Fruit fly (Drosophila melanogaster) whole organism, wandering third instar larva: ENCODE data around the gene eIF3d1.

ENCODE experiments used
- Abd-B ChIP-seq: fragments of >200 bp; optimal IDR thresholded peaks from 2 replicates; lab custom pipeline; 2017; ENCODE audit warnings: missing biosample characterization, missing genetic modification characterization
- CG32264 ChIP-seq: fragments of 200-800 bp; sonication (Bioruptor generic); optimal IDR thresholded peaks from 2 replicates; lab custom pipeline; 2016; ENCODE audit warnings: missing biosample characterization, missing genetic modification characterization
- CG9705 ChIP-seq: fragments of 200-800 bp; sonication (Bioruptor generic); optimal IDR thresholded peaks from 2 replicates; lab custom pipeline; 2018; ENCODE audit warnings: missing biosample characterization, mild to moderate bottlenecking, missing genetic modification characterization
- CrebA ChIP-seq: fragments of 200-800 bp; sonication (Bioruptor generic); optimal IDR thresholded peaks from 2 replicates; lab custom pipeline; 2016; ENCODE audit warnings: missing biosample characterization, mild to moderate bottlenecking, missing genetic modification characterization, borderline replicate concordance
- Dfd ChIP-seq: fragments of >200 bp; optimal IDR thresholded peaks from 2 replicates; lab custom pipeline; 2017; ENCODE audit warnings: missing biosample characterization, missing genetic modification characterization
- Dif ChIP-seq: fragments of 200-275, 200-300 bp; sonication (Bioruptor generic); optimal IDR thresholded peaks from 2 replicates; lab custom pipeline; 2018; ENCODE audit warnings: missing biosample characterization, missing genetic modification characterization; ENCODE audit not compliant: partially characterized antibody
- GATAd ChIP-seq: sonication (Bioruptor generic); optimal IDR thresholded peaks from 2 replicates; lab custom pipeline; 2016; ENCODE audit warnings: missing biosample characterization, missing genetic modification characterization
- HLH106 ChIP-seq: fragments of 200-800 bp; optimal IDR thresholded peaks from 3 replicates; lab custom pipeline; 2019; ENCODE audit warnings: missing biosample characterization, mild to moderate bottlenecking, missing genetic modification characterization, moderate library complexity
- Hnf4 ChIP-seq: fragments of 200-800 bp; sonication (Bioruptor generic); optimal IDR thresholded peaks from 2 replicates; lab custom pipeline; 2016; ENCODE audit warnings: missing biosample characterization, mild to moderate bottlenecking, missing genetic modification characterization
- Hr83 ChIP-seq: fragments of 200-300 bp; sonication (Bioruptor generic); optimal IDR thresholded peaks from 2 replicates; lab custom pipeline; 2016; ENCODE audit warnings: missing biosample characterization, mild to moderate bottlenecking, missing genetic modification characterization, moderate library complexity; ENCODE audit not compliant: poor library complexity, severe bottlenecking
- Mio ChIP-seq: sonication (Bioruptor generic); optimal IDR thresholded peaks from 2 replicates; lab custom pipeline; 2016; ENCODE audit warnings: missing biosample characterization, missing genetic modification characterization
- Myc ChIP-seq: fragments of >200 bp; optimal IDR thresholded peaks from 2 replicates; lab custom pipeline; 2017
- N ChIP-seq: fragments of >200 bp; optimal IDR thresholded peaks from 2 replicates; lab custom pipeline; 2018; ENCODE audit warnings: missing biosample characterization, missing external identifiers, missing genetic modification characterization
- OdsH ChIP-seq: fragments of 200-800 bp; sonication (Bioruptor generic); optimal IDR thresholded peaks from 2 replicates; lab custom pipeline; 2016; ENCODE audit warnings: missing biosample characterization, mild to moderate bottlenecking, missing genetic modification characterization
- Sp1 ChIP-seq: fragments of 200-800 bp; sonication (Bioruptor generic); optimal IDR thresholded peaks from 3 replicates; lab custom pipeline; 2019; ENCODE audit warnings: missing biosample characterization, mild to moderate bottlenecking, missing genetic modification characterization, moderate library complexity
- Vsx2 ChIP-seq: fragments of 200-300, 225-300 bp; sonication (Bioruptor generic); optimal IDR thresholded peaks from 2 replicates; lab custom pipeline; 2018; ENCODE audit warnings: missing biosample characterization, missing genetic modification characterization; ENCODE audit not compliant: partially characterized antibody
- brk ChIP-seq: fragments of 200-800 bp; sonication (Bioruptor generic); optimal IDR thresholded peaks from 2 replicates; lab custom pipeline; 2016; ENCODE audit warnings: missing biosample characterization, mild to moderate bottlenecking, missing genetic modification characterization
- dl ChIP-seq, 2 experiments: fragments of 175-275, 200-275 bp in 1 of 2; fragments of 200-275 bp in 1 of 2; sonication (Bioruptor generic); optimal IDR thresholded peaks; lab custom pipeline; 2018; ENCODE audit warnings: mild to moderate bottlenecking in 2 of 2, missing biosample characterization in 2 of 2, missing genetic modification characterization in 2 of 2, moderate library complexity in 2 of 2; ENCODE audit not compliant: partially characterized antibody in 2 of 2, insufficient read depth in 1 of 2
- dmrt93B ChIP-seq: fragments of 200-800 bp; sonication (Bioruptor generic); optimal IDR thresholded peaks from 2 replicates; lab custom pipeline; 2018; ENCODE audit warnings: missing biosample characterization, mild to moderate bottlenecking, missing genetic modification characterization
- dsf ChIP-seq: sonication (Bioruptor generic); optimal IDR thresholded peaks from 2 replicates; lab custom pipeline; 2016; ENCODE audit warnings: missing biosample characterization, missing genetic modification characterization, borderline replicate concordance
- ey ChIP-seq: fragments of 200-800 bp; sonication (Bioruptor generic); optimal IDR thresholded peaks from 2 replicates; lab custom pipeline; 2016; ENCODE audit warnings: missing biosample characterization, missing genetic modification characterization
- fru ChIP-seq: fragments of 200-800 bp; sonication (Bioruptor generic); optimal IDR thresholded peaks from 3 replicates; lab custom pipeline; 2016; ENCODE audit warnings: missing biosample characterization, mild to moderate bottlenecking, missing genetic modification characterization
- h ChIP-seq: fragments of 200-800 bp; sonication (Bioruptor generic); optimal IDR thresholded peaks from 3 replicates; lab custom pipeline; 2016; ENCODE audit warnings: missing biosample characterization, mild to moderate bottlenecking, missing genetic modification characterization
- jim ChIP-seq: fragments of 175-275, 200-325 bp; sonication (Bioruptor generic); optimal IDR thresholded peaks from 2 replicates; lab custom pipeline; 2016; ENCODE audit warnings: missing biosample characterization, mild to moderate bottlenecking, missing genetic modification characterization
- lola ChIP-seq: fragments of >200 bp; optimal IDR thresholded peaks from 2 replicates; lab custom pipeline; 2017; ENCODE audit warnings: missing biosample characterization, missing genetic modification characterization
- pan ChIP-seq: fragments of >200 bp; optimal IDR thresholded peaks from 2 replicates; lab custom pipeline; 2017
- psq ChIP-seq: fragments of 200-800 bp; sonication (Bioruptor generic); optimal IDR thresholded peaks from 3 replicates; lab custom pipeline; 2017; ENCODE audit warnings: missing biosample characterization, mild to moderate bottlenecking, missing genetic modification characterization, moderate library complexity
- rgr ChIP-seq: fragments of 200-800 bp; sonication (Bioruptor generic); optimal IDR thresholded peaks from 3 replicates; lab custom pipeline; 2016; ENCODE audit warnings: missing biosample characterization, mild to moderate bottlenecking, missing genetic modification characterization
- sage ChIP-seq: fragments of 200-800 bp; sonication (Bioruptor generic); optimal IDR thresholded peaks from 2 replicates; lab custom pipeline; 2016; ENCODE audit warnings: missing biosample characterization, mild to moderate bottlenecking, missing genetic modification characterization
- sv ChIP-seq: fragments of 200-800 bp; sonication (Bioruptor generic); optimal IDR thresholded peaks from 3 replicates; lab custom pipeline; 2016; ENCODE audit warnings: missing biosample characterization, missing genetic modification characterization
- tai ChIP-seq: sonication (Bioruptor generic); optimal IDR thresholded peaks from 2 replicates; lab custom pipeline; 2016; ENCODE audit warnings: missing biosample characterization, missing genetic modification characterization
- usp ChIP-seq: fragments of >200 bp; optimal IDR thresholded peaks from 2 replicates; lab custom pipeline; 2017; ENCODE audit warnings: missing biosample characterization, missing genetic modification characterization
- woc ChIP-seq: sonication (Bioruptor generic); optimal IDR thresholded peaks from 2 replicates; lab custom pipeline; 2016; ENCODE audit warnings: missing biosample characterization, mild to moderate bottlenecking, missing genetic modification characterization

The eIF3d1 gene

dm6 chr3R:23662782-23663181, 17.1 kb upstream of the eIF3d1 start:
- TF ChIP-seq Hr83 (GFP tag; lab: Kevin White, UChicago) (no peak), OdsH (GFP tag; lab: Kevin White, UChicago) (no peak), pan (lab: Kevin White, UChicago) (no peak), usp (GFP tag; lab: Kevin White, UChicago) (no peak), lola (GFP tag; lab: Kevin White, UChicago) (no peak), ey (GFP tag; lab: Kevin White, UChicago) (no peak), CrebA (no peak), tai (no peak), Dif (GFP tag; lab: Kevin White, UChicago) (no peak), Sp1 (GFP tag; lab: Kevin White, UChicago) (no peak), Mio (GFP tag; lab: Kevin White, UChicago) (no peak), CG32264 (GFP tag; lab: Kevin White, UChicago) (no peak), rgr (no peak), sv (GFP tag; lab: Kevin White, UChicago) (no peak), dl (GFP tag; optimal IDR thresholded peaks at IDR 0.05; lab: Kevin White, UChicago; ENCODE audit: insufficient read depth in 1 of 2, partially characterized antibody in 2 of 2) (no peak), psq (GFP tag; lab: Kevin White, UChicago) (no peak)
- TF ChIP-seq, all 38 proteins: peak for 0

DNA sequence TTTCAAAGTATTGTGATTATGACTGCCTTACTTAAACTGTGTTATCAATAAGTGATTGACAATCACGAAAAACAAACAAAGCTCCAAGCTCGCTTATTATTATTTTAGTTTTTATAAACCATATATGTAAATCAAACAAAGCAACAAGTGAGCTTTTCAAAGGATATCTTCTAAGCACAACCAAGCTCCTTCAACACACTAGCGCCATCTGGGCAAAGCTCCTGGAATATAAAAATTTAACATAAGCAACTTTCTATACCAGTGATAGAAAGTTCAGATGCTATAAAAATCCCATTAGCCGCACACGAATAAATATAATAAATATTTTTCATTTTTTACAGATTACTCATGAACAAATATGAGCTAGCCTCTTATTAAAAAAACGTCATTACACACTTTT, 15.4 kb upstream of the eIF3d1 start:
- TF ChIP-seq Hr83 (GFP tag; lab: Kevin White, UChicago) (no peak), dsf (GFP tag; lab: Kevin White, UChicago) (no peak), CG32264 (GFP tag; lab: Kevin White, UChicago) (no peak), N (GFP tag; lab: Kevin White, UChicago) (no peak), woc (GFP tag; lab: Kevin White, UChicago) (no peak), GATAd (GFP tag; lab: Kevin White, UChicago) (no peak), Abd-B (GFP tag; lab: Kevin White, UChicago) (no peak), psq (GFP tag; lab: Kevin White, UChicago) (no peak), Dfd (no peak), Vsx2 (GFP tag; lab: Kevin White, UChicago) (no peak), jim (no peak), lola (GFP tag; lab: Kevin White, UChicago) (no peak), Dif (GFP tag; lab: Kevin White, UChicago) (no peak), tai (no peak), h (GFP tag; lab: Kevin White, UChicago) (no peak)
- TF ChIP-seq, all 38 proteins: peak for 0

DNA sequence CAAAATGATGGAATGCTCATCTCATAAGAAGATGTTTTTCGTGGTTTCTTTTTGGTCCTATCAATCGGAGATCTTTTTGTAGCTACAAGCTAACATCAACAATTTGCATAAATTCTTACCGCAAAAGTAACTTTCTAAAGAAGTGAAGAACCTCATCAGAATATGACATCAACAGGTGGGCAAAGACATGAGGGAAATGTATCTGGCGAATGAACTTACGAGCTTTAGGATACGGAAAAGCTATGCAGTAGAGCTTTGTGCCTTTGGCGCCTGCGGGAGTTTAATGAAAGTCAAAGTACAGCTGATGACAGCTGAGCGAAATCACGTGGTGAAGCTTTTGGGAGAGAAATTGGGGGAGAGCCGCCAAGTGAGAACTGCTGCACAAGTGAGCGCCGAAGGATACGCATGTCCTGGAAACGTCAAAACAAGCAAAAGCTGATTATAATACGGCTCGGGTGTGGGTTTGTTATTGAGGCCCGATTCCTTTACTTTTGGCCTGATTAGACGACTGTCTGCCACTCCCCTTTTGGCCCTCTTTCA, 13.1 kb upstream of the eIF3d1 start:
- TF ChIP-seq N (GFP tag; lab: Kevin White, UChicago) (no peak), Mio (GFP tag; lab: Kevin White, UChicago) (no peak), fru (GFP tag; lab: Kevin White, UChicago) (no peak), Hr83 (GFP tag; lab: Kevin White, UChicago) (no peak), brk (GFP tag; lab: Kevin White, UChicago) (no peak), dsf (GFP tag; lab: Kevin White, UChicago) (no peak), Hnf4 (GFP tag; lab: Kevin White, UChicago) (no peak), psq (GFP tag; lab: Kevin White, UChicago) (no peak), sage (GFP tag; lab: Kevin White, UChicago) (no peak), Dfd (no peak), CG32264 (GFP tag; lab: Kevin White, UChicago) (no peak), h (GFP tag; lab: Kevin White, UChicago) (no peak), GATAd (GFP tag; lab: Kevin White, UChicago) (no peak), Abd-B (GFP tag; lab: Kevin White, UChicago) (no peak), woc (GFP tag; lab: Kevin White, UChicago) (no peak), jim (no peak), usp (GFP tag; lab: Kevin White, UChicago) (no peak), dl (GFP tag; optimal IDR thresholded peaks at IDR 0.05; lab: Kevin White, UChicago; ENCODE audit: insufficient read depth in 1 of 2, partially characterized antibody in 2 of 2) (no peak), dmrt93B (GFP tag; lab: Kevin White, UChicago) (no peak), Dif (GFP tag; lab: Kevin White, UChicago) (no peak)
- TF ChIP-seq, all 38 proteins: peak for 0

DNA sequence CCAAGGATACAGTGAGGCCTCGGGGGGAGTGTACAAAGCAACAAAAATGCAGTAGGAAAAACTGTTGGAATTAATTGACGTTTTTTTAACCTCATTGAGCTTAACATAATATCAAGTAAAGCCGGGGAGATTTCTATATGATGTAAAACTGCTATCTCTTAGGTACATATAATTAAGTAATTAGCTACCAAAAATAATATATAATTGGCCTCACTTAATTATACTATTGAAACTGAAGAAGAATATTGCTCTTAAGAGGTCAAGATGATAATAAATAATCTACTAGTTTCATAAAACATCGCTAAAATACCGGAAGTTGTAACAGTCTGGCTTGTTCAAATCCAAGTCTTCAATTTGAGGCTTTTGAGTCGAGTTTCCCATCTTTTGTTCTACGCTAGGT, 12.4 kb upstream of the eIF3d1 start:
- TF ChIP-seq ey (GFP tag; lab: Kevin White, UChicago) (no peak), Hnf4 (GFP tag; lab: Kevin White, UChicago) (no peak), CG32264 (GFP tag; lab: Kevin White, UChicago) (no peak), Myc (lab: Kevin White, UChicago) (no peak), Vsx2 (GFP tag; lab: Kevin White, UChicago) (no peak), CG9705 (no peak), Hr83 (GFP tag; lab: Kevin White, UChicago) (no peak), CrebA (no peak), HLH106 (tag; lab: Kevin White, UChicago) (no peak), fru (GFP tag; lab: Kevin White, UChicago) (no peak), sage (GFP tag; lab: Kevin White, UChicago) (no peak), sv (GFP tag; lab: Kevin White, UChicago) (no peak), psq (GFP tag; lab: Kevin White, UChicago) (no peak), dl (GFP tag; optimal IDR thresholded peaks at IDR 0.05; lab: Kevin White, UChicago; ENCODE audit: insufficient read depth in 1 of 2, partially characterized antibody in 2 of 2) (no peak)
